Worm (Caenorhabditis elegans) whole organism, mixed stage, embryonic: Measurements from ENCODE around the gene pax-2.

ENCODE experiments used
- lin-13 ChIP-seq: fragments of 150-350 bp; optimal IDR thresholded peaks from 2 replicates; lab custom pipeline; 2014; ENCODE audit warnings: missing biosample characterization, missing genetic modification characterization
- nhr-12 ChIP-seq: fragments of 150-350 bp; optimal IDR thresholded peaks from 2 replicates; lab custom pipeline; 2014; ENCODE audit warnings: missing biosample characterization, missing genetic modification characterization
- nhr-237 ChIP-seq: fragments of 150-350 bp; optimal IDR thresholded peaks from 2 replicates; lab custom pipeline; 2014; ENCODE audit warnings: missing biosample characterization, missing genetic modification characterization
- pha-4 ChIP-seq: fragments of 150-350 bp; optimal IDR thresholded peaks from 2 replicates; lab custom pipeline; 2018; ENCODE audit warnings: missing biosample characterization, missing genetic modification reagents, missing genetic modification characterization
- unc-62 ChIP-seq: fragments of 150-350 bp; optimal IDR thresholded peaks from 2 replicates; lab custom pipeline; 2014; ENCODE audit warnings: missing biosample characterization, missing genetic modification reagents, missing genetic modification characterization

ce11 chrIV:4210868-4211267, 6.7 kb upstream of the pax-2 start:
- no peak for TF ChIP-seq lin-13 (tag; lab: Kevin White, UChicago)
- TF ChIP-seq nhr-237 (tag; lab: Kevin White, UChicago) = no peak
- no peak for TF ChIP-seq pha-4
- TF ChIP-seq nhr-12 (tag; lab: Kevin White, UChicago) = no peak
- no peak for TF ChIP-seq unc-62 (GFP tag; lab: Kevin White, UChicago)
